Fruit fly (Drosophila melanogaster) Kc167 (cell line): ENCODE data around the gene CG9133.
"Not testable (repeated sequence)": the region's sequence is repeated elsewhere in the genome, so short reads cannot be mapped to it uniquely, and the experiment has no call there.

Experiments used
- Myc ChIP-seq: fragments of >200 bp; optimal IDR thresholded peaks from 2 replicates; lab custom pipeline; 2017; ENCODE audit warnings: missing external identifiers
- Sin3A ChIP-seq: fragments of >200 bp; optimal IDR thresholded peaks from 2 replicates; lab custom pipeline; 2018; ENCODE audit warnings: missing external identifiers
- h ChIP-seq: fragments of >200 bp; optimal IDR thresholded peaks from 3 replicates; lab custom pipeline; 2018; ENCODE audit warnings: missing external identifiers
- insv ChIP-seq: fragments of >200 bp; optimal IDR thresholded peaks from 3 replicates; lab custom pipeline; 2018; ENCODE audit warnings: missing external identifiers
- psq ChIP-seq: fragments of >200 bp; optimal IDR thresholded peaks from 2 replicates; lab custom pipeline; 2017; ENCODE audit warnings: missing external identifiers
- ttk ChIP-seq: sonication (Bioruptor generic); optimal IDR thresholded peaks from 2 replicates; lab custom pipeline; 2017; ENCODE audit warnings: missing external identifiers

Gene CG9133

DNA sequence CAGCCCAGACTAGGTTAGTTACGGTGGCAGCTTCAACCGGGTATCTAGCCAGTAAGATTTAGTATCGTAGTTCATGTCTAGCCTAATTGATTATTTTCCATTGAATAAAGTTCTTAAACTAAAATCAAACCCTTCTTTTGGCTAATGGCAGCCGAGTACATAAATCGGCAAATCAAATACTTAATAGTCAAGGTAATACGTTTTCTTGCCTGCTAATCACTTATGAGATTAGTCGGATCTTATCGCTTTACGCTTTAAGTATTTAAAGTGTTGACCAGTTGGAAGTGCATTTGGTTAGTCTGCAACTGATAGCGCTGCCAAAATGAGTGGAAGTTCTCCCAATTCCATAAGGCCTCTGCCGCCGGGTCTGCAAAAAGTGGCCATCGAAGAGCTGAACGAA is 19.2 kb upstream of the CG9133 start, which contains the start of gene CG33965:
Gene CG33965, plus strand, starts transcription at position 301 of the 400 bp plus-strand sequence.
- no peak for TF ChIP-seq h (lab: Kevin White, UChicago)
- TF ChIP-seq Myc (lab: Kevin White, UChicago), result no peak
- no peak for TF ChIP-seq Sin3A

DNA sequence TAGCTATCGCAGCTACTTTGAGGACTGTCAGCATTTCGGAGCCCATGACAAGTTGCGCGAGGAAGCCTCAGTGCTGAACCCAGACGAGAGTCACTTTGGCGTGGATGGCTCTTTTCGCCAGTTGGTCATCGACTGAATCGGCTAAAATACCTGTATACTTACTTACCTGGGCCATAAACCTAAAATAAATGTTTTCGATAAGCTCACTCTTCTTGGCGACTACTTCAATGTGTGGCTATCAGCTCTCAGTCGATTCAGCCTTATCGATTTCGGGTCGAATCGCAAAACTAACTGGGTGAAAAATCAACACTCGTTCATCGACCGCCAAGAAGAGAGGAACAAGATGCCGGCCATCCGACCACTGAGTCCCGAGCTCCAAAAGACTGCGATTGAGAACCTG is 18.0 kb upstream of the CG9133 start, which contains the start of gene CG33966:
Gene CG33966, plus strand, starts transcription at position 301 of the 400 bp plus-strand sequence.
- TF ChIP-seq ttk, result no peak
- TF ChIP-seq insv (lab: Kevin White, UChicago), result no peak
- TF ChIP-seq Sin3A, result no peak
- TF ChIP-seq psq, result no peak
- TF ChIP-seq Myc (lab: Kevin White, UChicago), result no peak
- no peak for TF ChIP-seq h (lab: Kevin White, UChicago)

DNA sequence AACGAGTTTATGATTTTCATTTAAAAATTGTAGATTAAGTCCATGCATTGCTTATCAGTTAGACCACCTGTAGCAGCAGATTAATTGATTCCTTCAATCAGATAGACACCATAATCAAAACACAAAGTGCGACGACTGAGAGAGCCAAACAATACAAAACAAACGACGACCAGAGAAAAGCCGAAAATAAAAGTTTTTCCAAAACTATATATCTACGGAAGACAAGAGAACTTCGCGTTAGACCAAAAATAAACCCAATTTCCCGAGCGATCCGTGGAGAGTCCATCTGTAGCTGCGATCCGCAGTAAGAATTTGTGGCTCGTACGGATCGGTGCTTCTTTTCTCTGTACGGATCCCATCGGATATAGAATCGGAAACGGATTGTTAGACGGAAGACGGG is 16.4 kb upstream of the CG9133 start, which contains the start of gene galene:
Gene galene, plus strand, starts transcription at position 301 of the 400 bp plus-strand sequence.
- no peak for TF ChIP-seq h (lab: Kevin White, UChicago)
- TF ChIP-seq ttk, result no peak
- no peak for TF ChIP-seq psq
- TF ChIP-seq Myc (lab: Kevin White, UChicago), result no peak
- TF ChIP-seq insv (lab: Kevin White, UChicago), result no peak
- TF ChIP-seq Sin3A, result no peak

DNA sequence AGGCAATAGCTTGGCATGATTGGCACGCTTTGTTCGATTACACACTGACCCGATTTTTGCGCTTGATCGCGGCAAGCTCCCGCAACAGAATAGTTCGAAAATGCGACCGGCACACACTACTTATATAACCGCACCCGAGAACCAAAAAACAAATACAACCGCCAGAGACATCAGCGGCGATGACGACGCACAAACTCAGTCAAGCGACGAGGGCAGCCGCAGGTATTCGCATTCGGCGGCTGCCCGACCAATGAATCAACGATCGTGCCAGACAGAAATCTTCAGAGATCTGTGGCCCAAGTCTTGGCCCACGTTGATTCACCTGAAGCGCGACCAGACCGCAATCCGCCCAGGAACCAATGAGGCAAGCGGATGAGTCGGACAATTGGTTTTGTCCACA is 13.6 kb upstream of the CG9133 start, which contains the start of gene CG9192:
Gene CG9192, minus strand, starts transcription at position 101 of the 400 bp plus-strand sequence.
- TF ChIP-seq Sin3A, result no peak
- TF ChIP-seq psq, result no peak
- no peak for TF ChIP-seq ttk
- no peak for TF ChIP-seq h (lab: Kevin White, UChicago)
- TF ChIP-seq insv (lab: Kevin White, UChicago), result no peak
- no peak for TF ChIP-seq Myc (lab: Kevin White, UChicago)

DNA sequence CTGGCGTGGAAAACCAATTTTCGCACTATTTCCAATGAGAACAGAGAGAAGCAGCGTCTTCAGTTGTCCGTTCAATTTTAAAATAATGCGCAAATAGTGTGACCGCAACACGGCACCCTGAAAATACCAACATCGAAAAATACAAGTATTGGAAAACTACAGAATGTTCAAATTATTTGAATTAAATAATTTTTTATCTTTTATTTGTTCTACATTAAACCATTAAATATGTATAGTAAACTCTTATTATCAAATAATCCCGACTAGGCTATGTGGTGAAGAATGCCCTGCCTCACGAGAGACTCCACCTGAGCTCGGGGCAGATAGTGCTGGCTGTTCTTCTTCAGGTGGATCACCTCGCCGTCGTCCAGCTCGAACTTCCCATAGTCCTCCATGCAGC is 6.0 kb upstream of the CG9133 start, which contains the start of gene Klp61F:
Gene Klp61F, minus strand, starts transcription at position 101 of the 400 bp plus-strand sequence.
- not testable (repeated sequence) for TF ChIP-seq psq; insv (lab: Kevin White, UChicago); ttk

DNA sequence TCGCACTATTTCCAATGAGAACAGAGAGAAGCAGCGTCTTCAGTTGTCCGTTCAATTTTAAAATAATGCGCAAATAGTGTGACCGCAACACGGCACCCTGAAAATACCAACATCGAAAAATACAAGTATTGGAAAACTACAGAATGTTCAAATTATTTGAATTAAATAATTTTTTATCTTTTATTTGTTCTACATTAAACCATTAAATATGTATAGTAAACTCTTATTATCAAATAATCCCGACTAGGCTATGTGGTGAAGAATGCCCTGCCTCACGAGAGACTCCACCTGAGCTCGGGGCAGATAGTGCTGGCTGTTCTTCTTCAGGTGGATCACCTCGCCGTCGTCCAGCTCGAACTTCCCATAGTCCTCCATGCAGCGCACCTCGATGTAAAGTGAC is 5.0 kb upstream of the CG9133 start, which contains the start of gene CG32318:
Gene CG32318, minus strand, starts transcription at position 101 of the 400 bp plus-strand sequence.
- not testable (repeated sequence) for TF ChIP-seq insv (lab: Kevin White, UChicago); h (lab: Kevin White, UChicago); ttk

DNA sequence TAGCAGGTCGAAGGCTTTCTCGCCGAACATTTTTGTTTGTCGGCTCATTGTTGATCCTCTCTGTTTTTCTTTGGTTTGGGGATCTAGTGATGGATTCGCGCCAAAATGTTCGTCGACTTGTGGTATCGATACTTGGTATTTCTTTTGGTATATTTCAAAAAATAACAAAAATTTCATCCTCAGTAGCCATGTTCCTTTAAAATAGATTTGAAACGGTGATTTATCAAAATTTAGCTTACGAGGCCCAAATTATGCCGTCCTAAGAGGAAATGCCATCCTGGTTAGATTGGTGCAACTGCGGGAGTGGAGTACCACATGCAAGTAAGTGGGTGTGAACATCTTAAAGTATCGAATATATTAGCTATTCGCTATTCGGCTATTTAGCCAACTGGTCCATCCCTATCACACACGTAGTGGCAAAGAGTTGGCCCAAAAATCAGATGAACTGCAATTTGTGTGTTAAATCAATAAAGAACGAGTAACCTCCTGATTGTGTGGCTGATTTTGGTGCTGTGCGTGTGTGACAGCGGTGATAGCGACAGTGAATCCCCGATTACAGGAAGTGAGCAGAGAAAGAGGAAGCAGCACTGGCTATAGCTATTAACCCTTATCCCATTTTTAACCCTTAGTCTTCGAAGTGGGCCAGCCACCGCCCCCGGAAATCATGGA is 4.1 kb upstream of the CG9133 start, which contains the start of the genes Psf1 and Sac1:
Gene Psf1, minus strand, starts transcription at position 51 of the 669 bp plus-strand sequence.
Gene Sac1, plus strand, starts transcription at position 191 of the 669 bp plus-strand sequence.
- TF ChIP-seq insv (lab: Kevin White, UChicago) (no peak), Myc (lab: Kevin White, UChicago) (no peak), Sin3A (no peak), ttk (no peak), psq (no peak), h (lab: Kevin White, UChicago) (no peak)

DNA sequence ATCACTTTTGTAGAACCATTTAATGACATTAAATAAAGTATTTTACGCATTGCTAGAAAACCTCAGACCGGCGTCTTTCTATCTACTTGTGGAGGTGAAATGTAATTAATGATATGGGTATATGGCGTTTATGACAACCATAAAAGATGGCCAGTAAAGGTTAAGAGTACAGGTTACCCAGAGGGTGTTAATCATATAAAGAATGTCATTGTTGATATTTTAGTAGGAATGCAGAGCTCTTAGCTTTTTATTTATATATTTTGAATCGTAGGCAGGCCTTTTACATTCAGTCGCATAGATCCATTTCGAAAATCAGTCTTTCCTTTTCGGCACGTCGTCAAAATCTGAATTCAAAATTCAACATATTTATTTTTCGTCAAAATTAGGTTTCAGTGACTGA is 1.4 kb upstream of the CG9133 start, which contains the start of gene Bfc:
Gene Bfc, plus strand, starts transcription at position 301 of the 400 bp plus-strand sequence.
- TF ChIP-seq ttk (no peak), h (lab: Kevin White, UChicago) (no peak), insv (lab: Kevin White, UChicago) (no peak), psq (no peak), Myc (lab: Kevin White, UChicago) (no peak), Sin3A (no peak)

DNA sequence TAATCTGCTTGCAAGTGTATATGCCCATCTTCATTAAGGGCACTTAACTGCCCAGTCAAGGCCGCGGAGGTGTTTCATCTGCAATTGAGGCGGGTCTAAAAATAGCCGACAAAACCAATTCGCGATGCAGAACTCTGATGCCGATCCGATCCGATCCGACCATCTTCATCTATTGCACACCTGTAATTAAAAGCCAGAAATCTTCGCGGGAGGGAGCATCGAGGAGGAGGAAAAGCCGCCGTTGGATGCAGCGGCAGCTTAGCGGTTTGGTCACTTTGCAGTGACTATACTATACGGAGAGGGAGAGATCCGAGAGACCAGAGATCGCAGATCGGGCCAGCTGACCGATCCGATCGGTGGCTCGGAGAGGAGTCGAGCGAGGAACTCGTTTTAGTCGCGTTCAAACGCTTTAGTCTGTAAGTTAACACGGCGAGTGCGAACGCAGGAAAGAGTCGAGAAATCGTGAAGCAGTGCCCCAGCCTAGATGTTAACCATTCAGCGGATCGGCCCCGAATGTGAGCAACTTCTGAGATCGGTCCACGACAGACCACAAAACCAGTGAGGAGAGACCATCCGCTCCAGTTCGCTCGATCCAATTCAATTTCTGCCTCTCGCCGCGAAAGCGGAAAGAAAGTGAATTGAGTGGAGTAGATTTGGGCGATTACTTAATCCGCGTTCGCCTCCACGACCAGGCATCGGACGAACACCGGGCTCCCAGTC is 4.4 kb downstream of the CG9133 start, which contains the start of gene tfc:
Gene tfc, plus strand, starts transcription at position 389 of the 720 bp plus-strand sequence.
- TF ChIP-seq Myc (lab: Kevin White, UChicago) (no peak), psq (no peak), Sin3A (no peak), insv (lab: Kevin White, UChicago) (no peak), ttk (no peak), h (lab: Kevin White, UChicago) (no peak)

DNA sequence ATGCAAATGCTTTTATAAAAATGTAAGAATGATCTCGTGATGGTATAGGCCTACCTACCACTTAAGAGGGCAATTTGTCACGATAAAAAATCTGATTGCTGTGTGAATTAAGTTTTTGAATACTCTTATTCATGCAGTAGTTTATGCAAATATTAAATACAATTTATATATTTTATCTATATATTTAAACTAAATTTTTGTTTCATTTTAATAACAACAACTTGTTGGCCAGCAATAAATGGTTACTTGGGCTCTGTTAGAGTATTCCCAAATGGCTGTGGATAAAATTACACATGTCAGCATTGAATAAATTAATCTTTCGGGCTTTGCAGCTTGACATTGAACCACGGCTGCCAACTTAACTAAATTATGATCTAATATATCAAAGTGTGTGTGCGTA is 6.7 kb downstream of the CG9133 start:
- TF ChIP-seq Sin3A (no peak), Myc (lab: Kevin White, UChicago) (no peak), ttk (no peak), psq (no peak)

DNA sequence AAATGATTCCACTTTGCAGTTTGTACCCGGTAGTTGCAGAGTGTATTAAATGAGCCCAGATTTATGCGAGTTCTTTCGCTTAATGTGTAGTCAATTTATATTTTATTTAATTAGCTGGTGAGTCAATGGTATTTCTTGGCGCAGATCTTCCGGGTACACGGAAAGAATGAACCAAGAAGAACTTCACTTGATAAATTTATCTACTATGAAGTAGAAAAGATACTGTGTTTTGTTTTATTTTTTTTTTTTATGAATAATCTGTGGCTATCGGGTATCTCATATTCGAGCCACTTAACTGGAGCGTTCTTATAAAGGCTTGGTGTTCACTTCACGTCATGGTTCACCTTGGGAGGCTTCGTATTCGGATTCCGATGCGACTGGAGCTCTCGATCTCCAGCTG is 13.2 kb downstream of the CG9133 start:
- TF ChIP-seq Sin3A, result no peak
- TF ChIP-seq psq, result no peak
- no peak for TF ChIP-seq insv (lab: Kevin White, UChicago)
- no peak for TF ChIP-seq ttk
- no peak for TF ChIP-seq Myc (lab: Kevin White, UChicago)
- no peak for TF ChIP-seq h (lab: Kevin White, UChicago)

DNA sequence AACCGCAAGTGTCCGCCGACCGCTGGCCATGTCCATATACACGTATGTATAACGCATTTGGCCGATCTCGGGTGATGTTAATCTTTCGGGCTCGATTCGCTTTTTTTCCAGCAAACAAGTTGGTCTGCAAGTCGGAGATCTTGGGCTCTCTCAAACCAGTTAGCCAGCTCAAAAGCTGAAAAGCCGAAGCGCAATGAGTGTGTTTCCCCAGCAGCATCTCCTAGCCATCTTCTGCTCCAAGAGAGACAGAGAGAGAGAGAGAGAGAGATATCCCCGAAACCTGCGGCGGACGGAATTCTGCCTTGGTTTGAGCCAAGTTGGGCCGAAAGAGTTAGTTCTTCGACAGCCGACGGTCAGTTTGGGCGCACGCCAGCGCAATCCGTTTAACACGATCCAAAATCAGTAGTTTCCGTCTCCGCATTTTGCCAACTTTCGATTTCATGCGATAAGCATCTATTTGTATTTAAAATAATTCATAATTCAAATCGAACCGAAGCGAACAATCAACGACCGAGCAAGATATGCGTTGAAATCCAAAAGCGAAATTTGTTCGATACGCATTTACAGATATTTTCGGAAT is 13.7 kb downstream of the CG9133 start:
- TF ChIP-seq h (lab: Kevin White, UChicago) (no peak), Sin3A (no peak), psq (no peak), Myc (lab: Kevin White, UChicago) (no peak), ttk (no peak), insv (lab: Kevin White, UChicago) (no peak)
